Fruit fly (Drosophila melanogaster) whole organism, embryonic: ENCODE data around the gene CG4497.

Experiments used
- Ada2b ChIP-seq: fragments of 200-800 bp; sonication (Bioruptor generic); IDR thresholded peaks from 2 replicates; pipeline ENCODE4 v1.3.6; 2022; ENCODE audit warnings: missing biosample characterization, missing genetic modification characterization
- B-H2 ChIP-seq: fragments of 200-800 bp; sonication (Bioruptor generic); optimal IDR thresholded peaks from 2 replicates; lab custom pipeline; 2018; ENCODE audit warnings: missing biosample characterization, mild to moderate bottlenecking, missing genetic modification characterization
- BtbVII ChIP-seq: fragments of 200-800 bp; sonication (Bioruptor generic); optimal IDR thresholded peaks from 3 replicates; lab custom pipeline; 2017; ENCODE audit warnings: missing biosample characterization, mild to moderate bottlenecking, missing genetic modification characterization
- CG11398 ChIP-seq: fragments of 200-800 bp; sonication (Bioruptor generic); optimal IDR thresholded peaks from 2 replicates; lab custom pipeline; 2016; ENCODE audit warnings: missing biosample characterization, missing genetic modification characterization
- CG11504 ChIP-seq: fragments of 200-800 bp; sonication (Bioruptor generic); optimal IDR thresholded peaks from 3 replicates; lab custom pipeline; 2019; ENCODE audit warnings: missing biosample characterization, mild to moderate bottlenecking, missing genetic modification characterization, moderate library complexity
- CG11723 ChIP-seq: fragments of 200-800 bp; sonication (Bioruptor generic); optimal IDR thresholded peaks from 2 replicates; lab custom pipeline; 2017; ENCODE audit warnings: missing biosample characterization, mild to moderate bottlenecking, missing genetic modification characterization
- CG12659 ChIP-seq: fragments of 200-800 bp; sonication (Bioruptor generic); optimal IDR thresholded peaks from 3 replicates; lab custom pipeline; 2017; ENCODE audit warnings: mild to moderate bottlenecking, missing biosample characterization, missing genetic modification reagents, missing genetic modification characterization
- CG14441 ChIP-seq: fragments of 200-800 bp; sonication (Bioruptor generic); IDR thresholded peaks from 2 replicates; pipeline ENCODE4 v1.3.6; 2022; ENCODE audit warnings: missing biosample characterization, missing genetic modification characterization
- CG15696 ChIP-seq: fragments of 200-800 bp; sonication (Bioruptor generic); optimal IDR thresholded peaks from 2 replicates; lab custom pipeline; 2019; ENCODE audit warnings: missing biosample characterization, mild to moderate bottlenecking, missing genetic modification characterization, moderate library complexity
- CG1602 ChIP-seq: fragments of 200-800 bp; sonication (Bioruptor generic); optimal IDR thresholded peaks from 3 replicates; lab custom pipeline; 2016; ENCODE audit warnings: missing biosample characterization, missing genetic modification characterization
- CG16863 ChIP-seq: fragments of 200-800 bp; sonication (Bioruptor generic); optimal IDR thresholded peaks from 3 replicates; lab custom pipeline; 2016; ENCODE audit warnings: missing biosample characterization, missing genetic modification characterization
- CG17829 ChIP-seq: fragments of 200-800 bp; optimal IDR thresholded peaks from 2 replicates; lab custom pipeline; 2019; ENCODE audit warnings: missing biosample characterization, mild to moderate bottlenecking, missing genetic modification characterization, moderate library complexity
- CG3065 ChIP-seq: fragments of 200-800 bp; sonication (Bioruptor generic); optimal IDR thresholded peaks from 2 replicates; lab custom pipeline; 2016; ENCODE audit warnings: missing biosample characterization, missing genetic modification characterization
- CG4820 ChIP-seq: fragments of 200-800 bp; sonication (Bioruptor generic); optimal IDR thresholded peaks from 3 replicates; lab custom pipeline; 2016; ENCODE audit warnings: missing biosample characterization, missing genetic modification characterization
- CG6765 ChIP-seq: fragments of 200-800 bp; sonication (Bioruptor generic); optimal IDR thresholded peaks from 3 replicates; lab custom pipeline; 2017; ENCODE audit warnings: missing biosample characterization, mild to moderate bottlenecking, missing genetic modification characterization
- CG9797 ChIP-seq: fragments of 200-800 bp; sonication (Bioruptor generic); optimal IDR thresholded peaks from 3 replicates; lab custom pipeline; 2018; ENCODE audit warnings: missing biosample characterization, mild to moderate bottlenecking, missing genetic modification characterization
- CHES-1-like ChIP-seq: fragments of 200-800 bp; sonication (Bioruptor generic); optimal IDR thresholded peaks from 2 replicates; lab custom pipeline; 2016; ENCODE audit warnings: missing biosample characterization, missing genetic modification characterization
- Chrac-16 ChIP-seq: fragments of 200-800 bp; sonication (Bioruptor generic); optimal IDR thresholded peaks from 3 replicates; lab custom pipeline; 2016; ENCODE audit warnings: missing biosample characterization, missing genetic modification characterization
- Dp ChIP-seq: fragments of 200-800 bp; sonication (Bioruptor generic); optimal IDR thresholded peaks from 2 replicates; lab custom pipeline; 2018; ENCODE audit warnings: missing biosample characterization, mild to moderate bottlenecking, missing genetic modification characterization, moderate library complexity
- Hmx ChIP-seq: fragments of 200-800 bp; sonication (Bioruptor generic); optimal IDR thresholded peaks from 2 replicates; lab custom pipeline; 2016; ENCODE audit warnings: missing biosample characterization, missing genetic modification characterization
- Lhr ChIP-seq: fragments of 200-800 bp; sonication (Bioruptor generic); optimal IDR thresholded peaks from 3 replicates; lab custom pipeline; 2017; ENCODE audit warnings: mild to moderate bottlenecking, missing biosample characterization, missing genetic modification reagents, missing genetic modification characterization
- PHDP ChIP-seq: fragments of 200-800 bp; sonication (Bioruptor generic); optimal IDR thresholded peaks from 3 replicates; lab custom pipeline; 2018; ENCODE audit warnings: missing biosample characterization, mild to moderate bottlenecking, missing genetic modification characterization, moderate library complexity
- Side ChIP-seq: fragments of 200-800 bp; sonication (Bioruptor generic); optimal IDR thresholded peaks from 2 replicates; lab custom pipeline; 2016; ENCODE audit warnings: missing biosample characterization, missing genetic modification characterization
- Spps ChIP-seq: fragments of 200-800 bp; sonication (Bioruptor generic); optimal IDR thresholded peaks from 2 replicates; lab custom pipeline; 2018; ENCODE audit warnings: missing biosample characterization, mild to moderate bottlenecking, missing genetic modification characterization
- Trl ChIP-seq, 3 experiments: fragments of >200 bp in 2 of 3; fragments of 200-800 bp in 1 of 3; sonication (Bioruptor generic) in 1 of 3; optimal IDR thresholded peaks; 2 replicates in 1 of 3; 3 replicates in 2 of 3; lab custom pipeline; 2016 to 2017; ENCODE audit warnings: missing biosample characterization in 1 of 3, missing genetic modification characterization in 1 of 3
- Xbp1 ChIP-seq: fragments of 200-800 bp; sonication (Bioruptor generic); optimal IDR thresholded peaks from 3 replicates; lab custom pipeline; 2016; ENCODE audit warnings: missing biosample characterization, mild to moderate bottlenecking, missing genetic modification characterization
- ab ChIP-seq: fragments of 200-800 bp; sonication (Bioruptor generic); optimal IDR thresholded peaks from 2 replicates; lab custom pipeline; 2016; ENCODE audit warnings: missing biosample characterization, missing genetic modification characterization
- az2 ChIP-seq: fragments of 200-800 bp; sonication (Bioruptor generic); optimal IDR thresholded peaks from 3 replicates; lab custom pipeline; 2016; ENCODE audit warnings: missing biosample characterization, missing genetic modification characterization
- bcd ChIP-seq: fragments of 200-800 bp; sonication (Bioruptor generic); optimal IDR thresholded peaks from 2 replicates; lab custom pipeline; 2017; ENCODE audit warnings: missing biosample characterization, mild to moderate bottlenecking, missing genetic modification characterization
- cwo ChIP-seq: fragments of 200-800 bp; sonication (Bioruptor generic); optimal IDR thresholded peaks from 3 replicates; lab custom pipeline; 2017; ENCODE audit warnings: missing biosample characterization, missing genetic modification characterization, mild to moderate bottlenecking, moderate library complexity, missing genetic modification reagents
- dpn ChIP-seq, 2 experiments: fragments of 200-800 bp; sonication (Bioruptor generic); optimal IDR thresholded peaks; 3 replicates each; lab custom pipeline; 2016; ENCODE audit warnings: missing biosample characterization in 2 of 2, missing genetic modification characterization in 2 of 2
- eyg ChIP-seq: fragments of 200-800 bp; sonication (Bioruptor generic); optimal IDR thresholded peaks from 3 replicates; lab custom pipeline; 2016; ENCODE audit warnings: missing biosample characterization, missing genetic modification characterization
- gce ChIP-seq: fragments of 200-800 bp; sonication (Bioruptor generic); IDR thresholded peaks from 3 replicates; pipeline ENCODE4 v1.3.6; 2022; ENCODE audit warnings: missing biosample characterization, missing genetic modification characterization
- gfzf ChIP-seq: fragments of 200-800 bp; sonication (Bioruptor generic); optimal IDR thresholded peaks from 2 replicates; lab custom pipeline; 2016; ENCODE audit warnings: missing biosample characterization, mild to moderate bottlenecking, missing genetic modification characterization, moderate library complexity
- grau ChIP-seq: fragments of 200-800 bp; optimal IDR thresholded peaks from 3 replicates; lab custom pipeline; 2019; ENCODE audit warnings: missing biosample characterization, mild to moderate bottlenecking, missing genetic modification characterization, moderate library complexity
- ind ChIP-seq: fragments of 200-800 bp; sonication (Bioruptor generic); optimal IDR thresholded peaks from 3 replicates; lab custom pipeline; 2016; ENCODE audit warnings: missing biosample characterization, missing genetic modification characterization
- insv ChIP-seq, 2 experiments: fragments of 200-800 bp; sonication (Bioruptor generic); optimal IDR thresholded peaks; 3 replicates each; lab custom pipeline; 2016 to 2018; ENCODE audit warnings: missing biosample characterization in 2 of 2, missing genetic modification characterization in 2 of 2
- lbe ChIP-seq: fragments of 200-800 bp; sonication (Bioruptor generic); optimal IDR thresholded peaks from 2 replicates; lab custom pipeline; 2016; ENCODE audit warnings: missing biosample characterization, mild to moderate bottlenecking, missing genetic modification characterization
- pan ChIP-seq, 4 experiments: fragments of >200 bp in 3 of 4; fragments of 200-800 bp in 1 of 4; sonication (Bioruptor generic) in 1 of 4; optimal IDR thresholded peaks in 3 of 4; IDR thresholded peaks in 1 of 4; 2 replicates each; pipeline versions ENCODE4 v1.3.6 to Lab custom; 2017 to 2022; ENCODE audit warnings: missing biosample characterization in 2 of 4, missing genetic modification characterization in 2 of 4, mixed read lengths in 1 of 4
- pho ChIP-seq: fragments of 200-800 bp; sonication (Bioruptor generic); optimal IDR thresholded peaks from 2 replicates; lab custom pipeline; 2016; ENCODE audit warnings: missing biosample characterization, missing genetic modification characterization
- ro ChIP-seq: fragments of 200-800 bp; sonication (Bioruptor generic); IDR thresholded peaks from 2 replicates; pipeline ENCODE4 v1.3.6; 2022; ENCODE audit warnings: missing biosample characterization, missing genetic modification characterization
- run ChIP-seq: fragments of 200-800 bp; sonication (Bioruptor generic); optimal IDR thresholded peaks from 3 replicates; lab custom pipeline; 2018; ENCODE audit warnings: missing biosample characterization, mild to moderate bottlenecking, missing genetic modification characterization
- salm ChIP-seq: fragments of 200-800 bp; sonication (Bioruptor generic); optimal IDR thresholded peaks from 2 replicates; lab custom pipeline; 2018; ENCODE audit warnings: missing biosample characterization, mild to moderate bottlenecking, missing genetic modification characterization
- seq ChIP-seq: fragments of 200-800 bp; sonication (Bioruptor generic); IDR thresholded peaks from 2 replicates; pipeline ENCODE4 v1.3.6; 2022; ENCODE audit warnings: missing biosample characterization, missing genetic modification characterization
- sim ChIP-seq: fragments of 200-800 bp; sonication (Bioruptor generic); IDR thresholded peaks from 2 replicates; pipeline ENCODE4 v1.3.6; 2022; ENCODE audit warnings: missing biosample characterization, missing genetic modification characterization
- tgo ChIP-seq: fragments of 200-800 bp; sonication (Bioruptor generic); IDR thresholded peaks from 3 replicates; pipeline ENCODE4 v1.3.6; 2022; ENCODE audit warnings: missing biosample characterization, missing genetic modification characterization
- trem ChIP-seq: fragments of 200-800 bp; optimal IDR thresholded peaks from 3 replicates; lab custom pipeline; 2019; ENCODE audit warnings: missing biosample characterization, mild to moderate bottlenecking, missing genetic modification characterization, moderate library complexity
- tup ChIP-seq: fragments of 200-800 bp; sonication (Bioruptor generic); optimal IDR thresholded peaks from 2 replicates; lab custom pipeline; 2016; ENCODE audit warnings: missing biosample characterization, mild to moderate bottlenecking, missing genetic modification characterization, moderate library complexity
- unpg ChIP-seq: fragments of 200-800 bp; sonication (Bioruptor generic); optimal IDR thresholded peaks from 3 replicates; lab custom pipeline; 2018; ENCODE audit warnings: missing biosample characterization, mild to moderate bottlenecking, missing genetic modification characterization, moderate library complexity
- wdn ChIP-seq: fragments of 200-800 bp; sonication (Bioruptor generic); IDR thresholded peaks from 2 replicates; pipeline ENCODE4 v1.3.6; 2022; ENCODE audit warnings: missing biosample characterization, missing genetic modification characterization

The CG4497 gene

DNA sequence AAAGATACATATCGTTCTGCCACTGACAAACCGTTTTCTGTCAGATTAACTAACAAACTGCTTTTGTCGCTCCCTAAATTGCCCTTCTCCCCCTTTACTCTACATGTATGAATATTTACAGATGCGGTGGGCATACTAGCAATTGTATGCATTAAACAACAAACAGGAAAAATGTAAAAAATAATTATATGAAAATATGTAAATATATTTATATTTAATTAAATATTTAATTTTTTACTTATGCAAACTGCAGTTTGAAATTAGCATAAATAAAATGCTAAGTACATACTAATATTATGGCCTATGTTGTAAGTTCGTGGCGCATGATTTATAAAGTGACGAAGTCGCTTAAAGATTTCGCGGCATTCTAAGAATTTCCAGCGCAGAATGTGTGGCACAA is 43.6 kb downstream of the CG4497 start (continued):
- TF ChIP-seq eyg (no peak), dpn (GFP tag; optimal IDR thresholded peaks at IDR 0.05; lab: Kevin White, UChicago) (peak in 1 of 2 experiments; percentile 1), CG3065 (no peak), B-H2 (no peak), pho (GFP tag; lab: Kevin White, UChicago) (no peak), CG11723 (GFP tag; lab: Kevin White, UChicago) (no peak), gfzf (GFP tag; lab: Kevin White, UChicago) (no peak), Chrac-16 (GFP tag; lab: Kevin White, UChicago) (no peak), Hmx (GFP tag; lab: Kevin White, UChicago) (no peak), CG1602 (peak; percentile 17), CG11504 (tag; lab: Kevin White, UChicago) (peak; percentile 80), ind (no peak), Lhr (GFP tag; lab: Kevin White, UChicago) (no peak), Side (GFP tag; lab: Kevin White, UChicago) (no peak), gce (GFP tag; lab: Robert Waterston, UW) (0 out of 3 replicates have a peak, but pooled peaks have one; percentile 37), trem (tag; lab: Kevin White, UChicago) (peak; percentile 27), CG16863 (no peak), CG14441 (GFP tag; lab: Robert Waterston, UW) (peak; percentile 11; the same call in 1 of the 2 replicates), Trl (optimal IDR thresholded peaks at IDR 0.05; lab: Kevin White, UChicago) (no peak), Trl (GFP tag; optimal IDR thresholded peaks at IDR 0.05; lab: Kevin White, UChicago) (no peak), CG9797 (GFP tag; lab: Kevin White, UChicago) (no peak), sim (0 out of 2 replicates have a peak, but pooled peaks have one; percentile 11), az2 (peak; percentile 18), Dp (GFP tag; lab: Kevin White, UChicago) (no peak), CG11398 (GFP tag; lab: Kevin White, UChicago) (no peak), tup (GFP tag; lab: Kevin White, UChicago) (no peak), salm (tag; lab: Kevin White, UChicago) (peak; percentile 50), grau (tag; lab: Kevin White, UChicago) (peak; percentile 68), Xbp1 (GFP tag; lab: Kevin White, UChicago) (peak; percentile 6), ro (GFP tag; lab: Robert Waterston, UW) (peak; percentile 8; the same call in 1 of the 2 replicates), ab (no peak), CG15696 (tag; lab: Kevin White, UChicago) (no peak), seq (GFP tag; lab: Robert Waterston, UW) (no peak), CG6765 (no peak), wdn (GFP tag; lab: Robert Waterston, UW) (no peak), insv (GFP tag; optimal IDR thresholded peaks at IDR 0.05; lab: Kevin White, UChicago) (no peak), unpg (GFP tag; lab: Kevin White, UChicago) (peak; percentile 75), run (tag; lab: Kevin White, UChicago) (peak; percentile 62), lbe (GFP tag; lab: Kevin White, UChicago) (no peak), Ada2b (GFP tag; lab: Robert Waterston, UW) (peak; percentile 55; the same call in 1 of the 2 replicates), CG17829 (peak; percentile 48), Spps (tag; lab: Kevin White, UChicago) (no peak), pan (optimal IDR thresholded peaks at IDR 0.05; lab: Kevin White, UChicago) (no peak), pan (GFP tag; optimal IDR thresholded peaks at IDR 0.05 in 1 of 2, IDR thresholded peaks at IDR 0.05 in 1 of 2) (peak in 1 of 2 experiments; percentile 51), bcd (GFP tag; lab: Kevin White, UChicago) (peak; percentile 6), CHES-1-like (GFP tag; lab: Kevin White, UChicago) (no peak), CG12659 (GFP tag; lab: Kevin White, UChicago) (peak; percentile 43), cwo (GFP tag; lab: Kevin White, UChicago) (no peak), tgo (GFP tag; lab: Robert Waterston, UW) (peak; percentile 62), PHDP (tag; lab: Kevin White, UChicago) (peak; percentile 68), CG4820 (GFP tag; lab: Kevin White, UChicago) (peak; percentile 22), BtbVII (GFP tag; lab: Kevin White, UChicago) (no peak)
